Fruit fly (Drosophila melanogaster): ENCODE measurements around the gene Cyp9f3.

DNA sequence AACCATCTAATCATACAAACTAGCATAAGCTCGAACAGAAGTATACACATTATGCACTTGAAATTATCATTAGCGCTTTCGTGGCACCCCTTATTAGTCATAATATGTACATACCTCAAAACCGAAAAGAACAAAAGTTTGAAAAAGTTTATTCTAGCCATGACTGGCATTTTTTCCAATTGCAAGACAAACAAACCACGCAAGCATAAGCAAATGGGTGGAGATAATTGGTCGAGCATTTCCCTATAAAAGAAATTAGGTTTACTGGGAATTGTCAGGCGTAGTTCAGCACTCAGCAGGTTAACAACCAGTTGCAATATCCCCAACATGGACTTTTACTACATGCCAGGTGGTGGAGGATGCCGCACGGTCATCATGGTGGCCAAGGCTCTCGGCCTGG, 27.1 kb downstream of the Cyp9f3 start, which contains the start of gene GstD2:
- no peak for TF ChIP-seq Crg-1 (GFP tag; optimal IDR thresholded peaks at IDR 0.05)
- no peak for TF ChIP-seq CG7045 (GFP tag; optimal IDR thresholded peaks at IDR 0.05)
- TF ChIP-seq pad (GFP tag; optimal IDR thresholded peaks at IDR 0.05), result no peak
- TF ChIP-seq CG12768 (GFP tag; optimal IDR thresholded peaks at IDR 0.05), result no peak
- no peak for TF ChIP-seq CG33017 (tag; optimal IDR thresholded peaks at IDR 0.05)
- TF ChIP-seq CG11617 (GFP tag; optimal IDR thresholded peaks at IDR 0.05), result no peak
- TF ChIP-seq CG5204 (GFP tag; optimal IDR thresholded peaks at IDR 0.05), result no peak
- TF ChIP-seq ovo (GFP tag; optimal IDR thresholded peaks at IDR 0.05), result no peak
- no peak for TF ChIP-seq cic (GFP tag; optimal IDR thresholded peaks at IDR 0.05)
